Fruit fly (Drosophila melanogaster): ENCODE measurements around the gene CG2113.

The CG2113 gene

dm6 chr3L:3037822-3038563 lies 43.0 kb downstream of the CG2113 start (continued):
- TF ChIP-seq bab2 (GFP tag; optimal IDR thresholded peaks at IDR 0.05) (no peak), CG7928 (GFP tag; optimal IDR thresholded peaks at IDR 0.05) (no peak), NfI (GFP tag; optimal IDR thresholded peaks at IDR 0.05) (no peak), Dfd (GFP tag; optimal IDR thresholded peaks at IDR 0.05) (no peak), corto (GFP tag; optimal IDR thresholded peaks at IDR 0.05) (no peak), Taf1 (GFP tag; IDR thresholded peaks at IDR 0.05) (no peak), CG17385 (GFP tag; optimal IDR thresholded peaks at IDR 0.05) (peak; percentile 4), CG31441 (GFP tag; IDR thresholded peaks at IDR 0.05) (no peak), CG33213 (GFP tag; optimal IDR thresholded peaks at IDR 0.05) (no peak), CG2712 (tag; optimal IDR thresholded peaks at IDR 0.05) (peak; percentile 32), H2.0 (GFP tag; IDR thresholded peaks at IDR 0.05) (no peak), CG10565 (GFP tag; optimal IDR thresholded peaks at IDR 0.05) (no peak), CkIIα-i1 (GFP tag; IDR thresholded peaks at IDR 0.05) (no peak), CG8281 (tag; optimal IDR thresholded peaks at IDR 0.05) (no peak), MBD-R2 (GFP tag; IDR thresholded peaks at IDR 0.05) (no peak), NC2β (GFP tag; optimal IDR thresholded peaks at IDR 0.05) (no peak), CG34224 (GFP tag; IDR thresholded peaks at IDR 0.05; ENCODE audit: partially characterized antibody) (0 out of 3 replicates have a peak, but pooled peaks have one; percentile 25), CG6683 (GFP tag; optimal IDR thresholded peaks at IDR 0.05) (no peak), pnt (GFP tag; optimal IDR thresholded peaks at IDR 0.05) (no peak), CG15514 (GFP tag; optimal IDR thresholded peaks at IDR 0.05) (no peak), CG7271 (tag; optimal IDR thresholded peaks at IDR 0.05) (peak; percentile 35), ems (GFP tag; optimal IDR thresholded peaks at IDR 0.05) (no peak), Ets65A (GFP tag) (no peak), mam (GFP tag; optimal IDR thresholded peaks at IDR 0.05) (no peak), CHES-1-like (GFP tag; optimal IDR thresholded peaks at IDR 0.05) (no peak), da (GFP tag; optimal IDR thresholded peaks at IDR 0.05) (no peak), fru (optimal IDR thresholded peaks at IDR 0.05) (no peak), Abd-B (GFP tag; optimal IDR thresholded peaks at IDR 0.05) (no peak), sr (GFP tag; IDR thresholded peaks at IDR 0.05) (no peak), slp2 (GFP tag; optimal IDR thresholded peaks at IDR 0.05) (no peak), CG10267 (tag; optimal IDR thresholded peaks at IDR 0.05) (peak; percentile 0), CG17568 (GFP tag; optimal IDR thresholded peaks at IDR 0.05) (no peak), Dip2 (GFP tag; IDR thresholded peaks at IDR 0.05) (no peak), CG3065 (GFP tag; optimal IDR thresholded peaks at IDR 0.05) (no peak), gt (GFP tag; IDR thresholded peaks at IDR 0.05) (no peak), mirr (GFP tag; optimal IDR thresholded peaks at IDR 0.05) (peak; percentile 49), H15 (GFP tag; IDR thresholded peaks at IDR 0.05) (no peak), wek (GFP tag; optimal IDR thresholded peaks at IDR 0.05) (no peak), NC2α (GFP tag; optimal IDR thresholded peaks at IDR 0.05) (no peak), CG12155 (GFP tag; optimal IDR thresholded peaks at IDR 0.05) (no peak), Side (GFP tag; optimal IDR thresholded peaks at IDR 0.05) (no peak), CG18262 (tag; optimal IDR thresholded peaks at IDR 0.05) (peak; percentile 13), CG7963 (GFP tag; IDR thresholded peaks at IDR 0.05; ENCODE audit: partially characterized antibody) (no peak), tx (GFP tag; optimal IDR thresholded peaks at IDR 0.05) (no peak), pb (GFP tag; optimal IDR thresholded peaks at IDR 0.05) (no peak), CG15011 (GFP tag; optimal IDR thresholded peaks at IDR 0.05) (no peak), gcm (GFP tag; optimal IDR thresholded peaks at IDR 0.05) (peak; percentile 23), tap (tag; optimal IDR thresholded peaks at IDR 0.05) (no peak), bigmax (GFP tag; optimal IDR thresholded peaks at IDR 0.05) (no peak), peb (GFP tag; IDR thresholded peaks at IDR 0.05) (no peak), ken (GFP tag; IDR thresholded peaks at IDR 0.05) (no peak)

All from whole organism, embryonic.